Fruit fly (Drosophila melanogaster): ENCODE results near the gene CG34183.
A peak's percentile ranks its signal among the peaks of the same experiment; 100 is the strongest.

CG34183 gene

dm6 chr2L:9918020-9918959 is 27.7 kb upstream of the CG34183 start, which contains the start of the genes CG5885 and CG4598:
Gene CG5885 (minus strand): TSS chr2L:9918330.
Gene CG4598 (plus strand): TSS chr2L:9918618.
- TF ChIP-seq brk (GFP tag; optimal IDR thresholded peaks at IDR 0.05) (no peak), dsf (GFP tag; optimal IDR thresholded peaks at IDR 0.05; ENCODE audit: borderline replicate concordance) (peak; percentile 28), woc (GFP tag; optimal IDR thresholded peaks at IDR 0.05) (peak; percentile 36), HLH106 (tag; optimal IDR thresholded peaks at IDR 0.05) (peak; percentile 68), Dif (GFP tag; optimal IDR thresholded peaks at IDR 0.05; ENCODE audit: partially characterized antibody) (peak; percentile 45), OdsH (GFP tag; optimal IDR thresholded peaks at IDR 0.05) (peak; percentile 75), ey (GFP tag; optimal IDR thresholded peaks at IDR 0.05) (peak; percentile 57), sv (GFP tag; optimal IDR thresholded peaks at IDR 0.05) (peak; percentile 47), CG32264 (GFP tag; optimal IDR thresholded peaks at IDR 0.05) (no peak), foxo (GFP tag; optimal IDR thresholded peaks at IDR 0.05) (peak in 1 of 2 experiments; percentile 83), psq (GFP tag; optimal IDR thresholded peaks at IDR 0.05) (peak; percentile 61), usp (GFP tag; optimal IDR thresholded peaks at IDR 0.05) (no peak), h (GFP tag; optimal IDR thresholded peaks at IDR 0.05) (peak; percentile 70), fru (GFP tag; optimal IDR thresholded peaks at IDR 0.05) (peak; percentile 79), Sp1 (GFP tag; optimal IDR thresholded peaks at IDR 0.05) (peak; percentile 68), lola (GFP tag; optimal IDR thresholded peaks at IDR 0.05) (no peak), br (GFP tag; optimal IDR thresholded peaks at IDR 0.05) (peak; percentile 55), CrebA (GFP tag; optimal IDR thresholded peaks at IDR 0.05; ENCODE audit: borderline replicate concordance) (peak; percentile 97), dmrt93B (GFP tag; optimal IDR thresholded peaks at IDR 0.05) (peak; percentile 19), CG9705 (GFP tag; optimal IDR thresholded peaks at IDR 0.05) (peak; percentile 31), rgr (GFP tag; optimal IDR thresholded peaks at IDR 0.05) (peak; percentile 61), GATAd (GFP tag; optimal IDR thresholded peaks at IDR 0.05) (no peak), dl (GFP tag; optimal IDR thresholded peaks at IDR 0.05; ENCODE audit: insufficient read depth in 1 of 2, partially characterized antibody in 2 of 2) (peak in 1 of 2 experiments; percentile 5), Jra (GFP tag; optimal IDR thresholded peaks at IDR 0.05) (peak; percentile 70), pan (optimal IDR thresholded peaks at IDR 0.05) (no peak), sage (GFP tag; optimal IDR thresholded peaks at IDR 0.05) (peak; percentile 56), Hnf4 (GFP tag; optimal IDR thresholded peaks at IDR 0.05) (peak; percentile 86), Hr83 (GFP tag; optimal IDR thresholded peaks at IDR 0.05; ENCODE audit: poor library complexity, severe bottlenecking) (peak; percentile 56)

- TF ChIP-seq pan (optimal IDR thresholded peaks at IDR 0.05) (no peak), Dfd (GFP tag; optimal IDR thresholded peaks at IDR 0.05) (no peak), foxo (GFP tag; optimal IDR thresholded peaks at IDR 0.05) (peak; percentile 17 to 59), Abd-B (GFP tag; optimal IDR thresholded peaks at IDR 0.05) (no peak), ey (GFP tag; optimal IDR thresholded peaks at IDR 0.05) (peak; percentile 42), OdsH (GFP tag; optimal IDR thresholded peaks at IDR 0.05) (peak; percentile 35), lola (GFP tag; optimal IDR thresholded peaks at IDR 0.05) (no peak), CG9705 (GFP tag; optimal IDR thresholded peaks at IDR 0.05) (peak; percentile 48), tai (GFP tag; optimal IDR thresholded peaks at IDR 0.05) (no peak), N (GFP tag; optimal IDR thresholded peaks at IDR 0.05) (no peak), Dif (GFP tag; optimal IDR thresholded peaks at IDR 0.05; ENCODE audit: partially characterized antibody) (no peak), jim (GFP tag; optimal IDR thresholded peaks at IDR 0.05) (no peak), Hr78 (GFP tag; optimal IDR thresholded peaks at IDR 0.05) (no peak), rgr (GFP tag; optimal IDR thresholded peaks at IDR 0.05) (peak; percentile 61), sage (GFP tag; optimal IDR thresholded peaks at IDR 0.05) (peak; percentile 58), dsf (GFP tag; optimal IDR thresholded peaks at IDR 0.05; ENCODE audit: borderline replicate concordance) (peak; percentile 19), usp (GFP tag; optimal IDR thresholded peaks at IDR 0.05) (no peak), Hr83 (GFP tag; optimal IDR thresholded peaks at IDR 0.05; ENCODE audit: poor library complexity, severe bottlenecking) (peak; percentile 22), GATAd (GFP tag; optimal IDR thresholded peaks at IDR 0.05) (no peak), dl (GFP tag; optimal IDR thresholded peaks at IDR 0.05; ENCODE audit: insufficient read depth in 1 of 2, partially characterized antibody in 2 of 2) (no peak), Rel (GFP tag; optimal IDR thresholded peaks at IDR 0.05) (peak; percentile 86), Rel (tag; optimal IDR thresholded peaks at IDR 0.05) (peak; percentile 71), Mio (GFP tag; optimal IDR thresholded peaks at IDR 0.05) (no peak), h (GFP tag; optimal IDR thresholded peaks at IDR 0.05) (peak; percentile 61), Vsx2 (GFP tag; optimal IDR thresholded peaks at IDR 0.05; ENCODE audit: partially characterized antibody) (no peak), sv (GFP tag; optimal IDR thresholded peaks at IDR 0.05) (peak; percentile 26), CG32264 (GFP tag; optimal IDR thresholded peaks at IDR 0.05) (no peak), fru (GFP tag; optimal IDR thresholded peaks at IDR 0.05) (peak; percentile 64), Sp1 (GFP tag; optimal IDR thresholded peaks at IDR 0.05) (peak; percentile 82), woc (GFP tag; optimal IDR thresholded peaks at IDR 0.05) (peak; percentile 61), dmrt93B (GFP tag; optimal IDR thresholded peaks at IDR 0.05) (no peak), Myc (optimal IDR thresholded peaks at IDR 0.05) (no peak), psq (GFP tag; optimal IDR thresholded peaks at IDR 0.05) (peak; percentile 43), HLH106 (tag; optimal IDR thresholded peaks at IDR 0.05) (peak; percentile 35), Jra (GFP tag; optimal IDR thresholded peaks at IDR 0.05) (peak; percentile 85), Hnf4 (GFP tag; optimal IDR thresholded peaks at IDR 0.05) (peak; percentile 100), brk (GFP tag; optimal IDR thresholded peaks at IDR 0.05) (no peak), CrebA (GFP tag; optimal IDR thresholded peaks at IDR 0.05; ENCODE audit: borderline replicate concordance) (no peak), br (GFP tag; optimal IDR thresholded peaks at IDR 0.05) (peak; percentile 65)
These were observed 24.7 kb upstream of the CG34183 start, which contains the start of gene yip2 for dm6 chr2L:9915011-9915850. Gene yip2 (plus strand): TSS chr2L:9915253.

Measured in whole organism, wandering third instar larva.